Worm (Caenorhabditis elegans) whole organism, young adult: ENCODE data around the gene M176.11.
"Not testable (repeated sequence)": the region's sequence is repeated elsewhere in the genome, so short reads cannot be mapped to it uniquely, and the experiment has no call there.

Source experiments
- B0019.2 ChIP-seq: fragments of 200-800 bp; sonication (Bioruptor generic); conservative IDR thresholded peaks from 2 replicates; pipeline ENCODE4 v1.3.6; 2022; ENCODE audit warnings: missing genetic modification reagents, missing genetic modification characterization, missing compliant biosample characterization
- F39B2.1 ChIP-seq: fragments of 200-800 bp; sonication (Bioruptor generic); IDR thresholded peaks from 2 replicates; pipeline ENCODE4 v1.3.6; 2022; ENCODE audit warnings: missing genetic modification reagents, missing genetic modification characterization, missing compliant biosample characterization
- F49E8.2 ChIP-seq: sonication (generic microtip); optimal IDR thresholded peaks from 3 replicates; lab custom pipeline; 2017; ENCODE audit warnings: missing genetic modification characterization, mild to moderate bottlenecking, missing compliant biosample characterization, antibody characterized with exemption, moderate library complexity; ENCODE audit not compliant: insufficient read depth
- F55B11.4 ChIP-seq: sonication (generic microtip); optimal IDR thresholded peaks from 2 replicates; lab custom pipeline; 2016; ENCODE audit warnings: missing compliant biosample characterization, missing genetic modification characterization, borderline replicate concordance; ENCODE audit not compliant: insufficient read depth
- T07F8.4 ChIP-seq: sonication (generic microtip); optimal IDR thresholded peaks from 2 replicates; lab custom pipeline; 2016; ENCODE audit warnings: mild to moderate bottlenecking, missing genetic modification characterization, moderate library complexity, missing compliant biosample characterization
- ZK185.1 ChIP-seq: sonication (generic microtip); optimal IDR thresholded peaks from 2 replicates; lab custom pipeline; 2016; ENCODE audit warnings: mild to moderate bottlenecking, missing genetic modification characterization, missing compliant biosample characterization; ENCODE audit not compliant: poor library complexity, severe bottlenecking
- aptf-2 ChIP-seq: fragments of 200-800 bp; sonication (Bioruptor generic); conservative IDR thresholded peaks from 2 replicates; pipeline ENCODE4 v1.3.6; 2022; ENCODE audit warnings: missing genetic modification reagents, missing genetic modification characterization, missing compliant biosample characterization
- athp-1 ChIP-seq: sonication (generic microtip); optimal IDR thresholded peaks from 2 replicates; lab custom pipeline; 2017; ENCODE audit warnings: mild to moderate bottlenecking, missing genetic modification characterization, missing compliant biosample characterization
- attf-3 ChIP-seq: fragments of 200-800 bp; sonication (Bioruptor generic); conservative IDR thresholded peaks from 2 replicates; pipeline ENCODE4 v1.3.6; 2022; ENCODE audit warnings: missing genetic modification reagents, missing genetic modification characterization, missing compliant biosample characterization
- bed-2 ChIP-seq: fragments of 200-800 bp; sonication (Bioruptor generic); IDR thresholded peaks from 2 replicates; pipeline ENCODE4 v1.3.6; 2022; ENCODE audit warnings: missing genetic modification reagents, missing genetic modification characterization, missing compliant biosample characterization
- cebp-1 ChIP-seq, 2 experiments: fragments of 200-800 bp in 1 of 2; sonication (Bioruptor generic) in 1 of 2; sonication (generic microtip) in 1 of 2; IDR thresholded peaks in 1 of 2; optimal IDR thresholded peaks in 1 of 2; 2 replicates each; pipeline versions ENCODE4 v1.3.6 to Lab custom; 2017 to 2022; ENCODE audit warnings: missing compliant biosample characterization in 2 of 2, missing genetic modification characterization in 2 of 2, mild to moderate bottlenecking in 1 of 2, missing genetic modification reagents in 1 of 2, moderate library complexity in 1 of 2
- cebp-2 ChIP-seq: fragments of 200-800 bp; sonication (Bioruptor generic); IDR thresholded peaks from 2 replicates; pipeline ENCODE4 v1.3.6; 2022; ENCODE audit warnings: missing genetic modification characterization, missing compliant biosample characterization
- ceh-100 ChIP-seq: fragments of 200-800 bp; sonication (Bioruptor generic); IDR thresholded peaks from 2 replicates; pipeline ENCODE4 v1.3.6; 2022; ENCODE audit warnings: missing genetic modification reagents, missing genetic modification characterization, missing compliant biosample characterization
- ceh-79 ChIP-seq: sonication (generic microtip); optimal IDR thresholded peaks from 2 replicates; lab custom pipeline; 2017; ENCODE audit warnings: mild to moderate bottlenecking, missing genetic modification characterization, missing compliant biosample characterization
- dpff-1 ChIP-seq: sonication (generic microtip); optimal IDR thresholded peaks from 2 replicates; lab custom pipeline; 2017; ENCODE audit warnings: mild to moderate bottlenecking, missing genetic modification characterization, missing compliant biosample characterization
- dpl-1 ChIP-seq: fragments of 150-350 bp; optimal IDR thresholded peaks from 2 replicates; lab custom pipeline; 2014; ENCODE audit warnings: missing biosample characterization, missing genetic modification reagents, missing genetic modification characterization
- ets-4 ChIP-seq: fragments of 200-800 bp; sonication (Bioruptor generic); optimal IDR thresholded peaks from 2 replicates; lab custom pipeline; 2018; ENCODE audit warnings: mild to moderate bottlenecking, missing genetic modification characterization, missing compliant biosample characterization
- hrde-1 ChIP-seq: sonication (generic microtip); optimal IDR thresholded peaks from 2 replicates; lab custom pipeline; 2016; ENCODE audit warnings: missing genetic modification characterization, mild to moderate bottlenecking, missing compliant biosample characterization, moderate library complexity, missing genotype, missing genetic modification reagents, borderline replicate concordance
- hsf-1 ChIP-seq: fragments of 200-800 bp; sonication (Bioruptor generic); IDR thresholded peaks from 2 replicates; pipeline ENCODE4 v1.3.6; 2022; ENCODE audit warnings: missing genetic modification reagents, missing genetic modification characterization, missing compliant biosample characterization
- lag-1 ChIP-seq: fragments of 200-800 bp; sonication (Bioruptor generic); IDR thresholded peaks from 2 replicates; pipeline ENCODE4 v1.3.6; 2022; ENCODE audit warnings: missing genetic modification reagents, missing genetic modification characterization, missing compliant biosample characterization
- lin-26 ChIP-seq: fragments of 200-800 bp; sonication (Bioruptor generic); IDR thresholded peaks from 2 replicates; pipeline ENCODE4 v1.3.6; 2022; ENCODE audit warnings: missing genetic modification reagents, missing genetic modification characterization, missing compliant biosample characterization
- lin-40 ChIP-seq: sonication (generic microtip); optimal IDR thresholded peaks from 2 replicates; lab custom pipeline; 2016; ENCODE audit warnings: missing genetic modification characterization, mild to moderate bottlenecking, missing compliant biosample characterization, missing genotype, missing genetic modification reagents
- lir-1 ChIP-seq: fragments of 200-800 bp; sonication (Bioruptor generic); conservative IDR thresholded peaks from 2 replicates; pipeline ENCODE4 v1.3.6; 2022; ENCODE audit warnings: missing genetic modification reagents, missing genetic modification characterization, missing compliant biosample characterization
- lsy-27 ChIP-seq: sonication (generic microtip); optimal IDR thresholded peaks from 2 replicates; lab custom pipeline; 2017; ENCODE audit warnings: missing genetic modification characterization, mild to moderate bottlenecking, missing compliant biosample characterization, antibody characterized with exemption, missing genotype, borderline replicate concordance; ENCODE audit not compliant: insufficient read depth
- madf-10 ChIP-seq: sonication (generic microtip); optimal IDR thresholded peaks from 2 replicates; lab custom pipeline; 2016; ENCODE audit warnings: mild to moderate bottlenecking, missing genetic modification characterization, missing compliant biosample characterization
- madf-3 ChIP-seq: fragments of 200-800 bp; sonication (Bioruptor generic); IDR thresholded peaks from 2 replicates; pipeline ENCODE4 v1.3.6; 2022; ENCODE audit warnings: missing genetic modification reagents, missing genetic modification characterization, missing compliant biosample characterization
- mxl-1 ChIP-seq: sonication (generic microtip); optimal IDR thresholded peaks from 2 replicates; lab custom pipeline; 2016; ENCODE audit warnings: missing genetic modification characterization, missing compliant biosample characterization
- nhr-80 ChIP-seq: sonication (generic microtip); optimal IDR thresholded peaks from 2 replicates; lab custom pipeline; 2016; ENCODE audit warnings: missing genetic modification characterization, missing compliant biosample characterization
- nhr-90 ChIP-seq: sonication (generic microtip); optimal IDR thresholded peaks from 2 replicates; lab custom pipeline; 2016; ENCODE audit warnings: missing genotype, mild to moderate bottlenecking, missing genetic modification characterization, missing compliant biosample characterization
- repo-1 ChIP-seq: sonication (generic microtip); optimal IDR thresholded peaks from 2 replicates; lab custom pipeline; 2017; ENCODE audit warnings: mild to moderate bottlenecking, missing genetic modification characterization, missing compliant biosample characterization
- sea-2 ChIP-seq: fragments of 200-800 bp; sonication (Bioruptor generic); IDR thresholded peaks from 2 replicates; pipeline ENCODE4 v1.3.6; 2022; ENCODE audit warnings: missing genetic modification characterization, missing compliant biosample characterization
- snpc-1.1 ChIP-seq: sonication (generic microtip); optimal IDR thresholded peaks from 2 replicates; lab custom pipeline; 2017; ENCODE audit warnings: missing genetic modification characterization, mild to moderate bottlenecking, missing compliant biosample characterization, antibody characterized with exemption, moderate library complexity, missing genotype, missing genetic modification reagents; ENCODE audit not compliant: insufficient read depth
- sptf-2 ChIP-seq: fragments of 200-800 bp; sonication (Bioruptor generic); optimal IDR thresholded peaks from 2 replicates; lab custom pipeline; 2018; ENCODE audit warnings: mild to moderate bottlenecking, missing genetic modification characterization, missing compliant biosample characterization
- tbp1 ChIP-seq: fragments of 200-800 bp; sonication (Bioruptor generic); optimal IDR thresholded peaks from 2 replicates; lab custom pipeline; 2018; ENCODE audit warnings: mild to moderate bottlenecking, missing genetic modification characterization, missing compliant biosample characterization
- tlf-1 ChIP-seq: fragments of 200-800 bp; sonication (Bioruptor generic); optimal IDR thresholded peaks from 2 replicates; lab custom pipeline; 2018; ENCODE audit warnings: mild to moderate bottlenecking, missing genetic modification characterization, missing compliant biosample characterization
- xnd-1 ChIP-seq: sonication (generic microtip); optimal IDR thresholded peaks from 2 replicates; lab custom pipeline; 2016; ENCODE audit warnings: missing genotype, missing genetic modification reagents, missing genetic modification characterization, missing compliant biosample characterization
- ztf-25 ChIP-seq: fragments of 200-800 bp; sonication (Bioruptor generic); IDR thresholded peaks from 2 replicates; pipeline ENCODE4 v1.3.6; 2022; ENCODE audit warnings: missing genetic modification reagents, missing genetic modification characterization, missing compliant biosample characterization
- ztf-6 ChIP-seq: fragments of 200-800 bp; sonication (Bioruptor generic); IDR thresholded peaks from 2 replicates; pipeline ENCODE4 v1.3.6; 2022; ENCODE audit warnings: missing genetic modification reagents, missing genetic modification characterization, missing compliant biosample characterization

Gene M176.11

DNA sequence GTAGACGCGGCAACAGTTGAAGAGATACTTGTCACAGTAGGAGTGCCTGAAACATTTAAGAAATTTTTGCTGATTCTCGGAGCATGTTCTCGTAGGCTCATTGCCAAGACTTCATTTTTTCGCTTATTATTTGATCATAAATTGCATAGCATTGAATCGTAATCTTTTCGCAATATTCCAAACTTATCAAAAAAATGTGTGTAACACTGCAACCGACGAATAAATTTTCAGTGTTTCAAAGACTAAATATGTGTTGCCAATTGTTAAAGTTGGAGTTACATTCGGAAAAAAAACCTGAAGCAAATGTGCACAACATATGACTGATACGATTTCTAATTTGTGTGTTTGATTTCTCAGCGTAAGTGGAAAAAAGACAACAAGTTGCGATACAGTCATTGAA lies 37.4 kb downstream of the M176.11 start, which contains the start of gene R09D1.14:
R09D1.14 (minus strand) TSS at position 101 of the 400 bp plus-strand sequence.
- not testable (repeated sequence) for TF ChIP-seq ZK185.1 (tag; lab: Kevin White, UChicago); snpc-1.1 (tag; lab: Kevin White, UChicago); xnd-1

DNA sequence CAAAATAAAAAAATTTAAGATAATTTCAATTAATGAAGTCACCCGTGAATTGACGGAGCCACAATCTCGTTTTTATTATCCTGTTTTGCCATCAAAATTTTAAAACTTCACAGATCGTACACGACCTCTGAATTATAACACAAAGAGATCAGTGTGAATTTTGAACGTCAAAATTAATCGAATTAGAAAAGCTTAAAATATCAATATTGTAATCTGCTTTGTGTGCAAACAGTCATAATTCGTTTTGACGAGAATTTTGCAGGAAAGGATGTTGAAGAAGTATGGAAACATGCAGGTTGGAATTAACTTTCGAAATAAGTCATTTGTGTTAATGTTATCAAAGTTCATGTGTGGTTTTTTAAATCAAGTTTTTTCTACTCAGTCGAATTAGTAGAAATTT lies 39.8 kb downstream of the M176.11 start, which contains the start of gene chil-21:
chil-21 (minus strand) TSS at position 101 of the 400 bp plus-strand sequence.
- TF ChIP-seq F55B11.4 (tag; lab: Kevin White, UChicago); tbp1; F49E8.2 (tag; lab: Kevin White, UChicago): not testable (repeated sequence)
- TF ChIP-seq, all 124 proteins: peak for 0; not testable (repeated sequence) for 124

DNA sequence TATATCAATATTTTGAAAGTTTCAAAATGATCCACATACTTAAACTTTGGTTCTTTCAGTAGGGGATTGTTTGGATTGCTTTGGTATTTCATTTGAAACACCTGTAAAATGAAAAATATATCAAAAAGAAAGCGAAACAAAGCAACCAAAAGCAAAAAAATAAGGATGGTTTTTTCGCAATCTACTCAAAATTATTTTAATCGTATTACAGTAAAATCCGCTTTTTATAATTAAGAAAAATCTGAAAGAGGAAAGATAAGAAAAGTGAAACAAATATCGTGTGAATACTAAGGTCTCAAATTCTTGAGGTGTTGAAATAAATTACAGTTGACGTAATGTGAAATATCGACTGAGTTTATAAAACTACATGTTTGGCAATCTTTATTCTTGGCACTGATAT lies 44.0 kb downstream of the M176.11 start, which contains the start of gene chil-22:
chil-22 (minus strand) TSS at position 101 of the 400 bp plus-strand sequence.
- TF ChIP-seq repo-1 (tag; lab: Kevin White, UChicago) (no peak), F39B2.1 (GFP tag; lab: Robert Waterston, UW) (no peak), B0019.2 (no peak), sptf-2 (no peak), madf-3 (no peak), nhr-90 (tag; lab: Kevin White, UChicago) (no peak), lin-40 (no peak), cebp-1 (GFP tag; IDR thresholded peaks at IDR 0.05; lab: Robert Waterston, UW) (no peak), cebp-1 (tag; optimal IDR thresholded peaks at IDR 0.05; lab: Kevin White, UChicago) (no peak), T07F8.4 (no peak), hsf-1 (GFP tag; lab: Robert Waterston, UW) (no peak), dpff-1 (tag; lab: Kevin White, UChicago) (no peak), mxl-1 (tag; lab: Kevin White, UChicago) (no peak), tlf-1 (GFP tag; lab: Kevin White, UChicago) (no peak), ets-4 (GFP tag; lab: Kevin White, UChicago) (no peak), hrde-1 (tag; lab: Kevin White, UChicago) (no peak), sea-2 (GFP tag; lab: Robert Waterston, UW) (no peak)

DNA sequence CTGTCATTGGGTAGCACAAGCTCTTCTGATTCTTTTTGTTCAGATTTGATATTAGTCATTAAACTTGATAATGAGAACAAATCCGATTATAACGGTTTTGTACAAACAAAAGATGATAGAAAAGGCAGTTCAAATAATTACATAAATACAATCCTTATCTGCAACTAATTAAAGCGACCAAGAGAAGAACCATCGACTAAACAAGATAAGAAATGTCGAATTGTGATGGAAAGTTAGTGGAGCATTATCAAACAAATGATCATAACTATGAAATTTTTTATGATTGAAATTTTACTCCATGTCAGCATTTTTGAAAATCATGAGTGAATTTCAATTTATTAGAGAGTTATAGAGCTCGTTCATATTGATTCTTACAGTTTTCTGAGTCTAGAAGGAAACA lies 46.3 kb downstream of the M176.11 start, which contains the start of gene chil-23:
chil-23 (minus strand) TSS at position 198 of the 400 bp plus-strand sequence.
- peak; percentile 85 for TF ChIP-seq nhr-80
- TF ChIP-seq dpl-1 (GFP tag; lab: Kevin White, UChicago), result no peak
- no peak for TF ChIP-seq tbp1
- no peak for TF ChIP-seq sptf-2
- no peak for TF ChIP-seq athp-1 (tag; lab: Kevin White, UChicago)
- no peak for TF ChIP-seq ceh-100 (GFP tag; lab: Robert Waterston, UW)
- no peak for TF ChIP-seq lir-1 (GFP tag; lab: Robert Waterston, UW)

DNA sequence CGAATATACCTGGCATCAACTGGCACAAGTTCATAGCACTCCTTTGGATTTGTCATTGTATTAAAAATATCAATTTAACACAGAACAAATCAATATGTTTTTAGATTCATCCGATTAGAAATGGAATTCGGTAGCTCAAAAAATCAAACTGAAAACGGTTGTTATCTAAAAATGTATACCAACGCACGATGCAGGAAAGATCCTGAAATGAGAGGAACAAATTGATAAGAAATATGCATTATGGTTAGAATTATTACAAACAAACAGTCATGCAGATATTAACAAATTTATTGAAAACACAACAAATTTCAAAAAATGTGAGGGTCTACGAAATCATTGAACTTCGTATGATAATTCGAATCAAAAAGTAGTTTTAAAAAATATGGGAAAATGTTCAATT lies 48.0 kb downstream of the M176.11 start, which contains the start of gene T19H5.6:
T19H5.6 (minus strand) TSS at position 195 of the 400 bp plus-strand sequence.
- no peak for TF ChIP-seq F49E8.2 (tag; lab: Kevin White, UChicago)
- TF ChIP-seq lsy-27, result no peak
- TF ChIP-seq lin-26 (GFP tag; lab: Robert Waterston, UW), result no peak
- no peak for TF ChIP-seq ztf-25 (GFP tag; lab: Robert Waterston, UW)
- TF ChIP-seq madf-3, result no peak
- TF ChIP-seq aptf-2 (GFP tag; lab: Robert Waterston, UW), result no peak
- TF ChIP-seq attf-3 (GFP tag; lab: Robert Waterston, UW), result no peak
- TF ChIP-seq lag-1 (GFP tag; lab: Robert Waterston, UW), result no peak
- no peak for TF ChIP-seq ceh-79 (tag; lab: Kevin White, UChicago)
- no peak for TF ChIP-seq cebp-2
- no peak for TF ChIP-seq tlf-1 (GFP tag; lab: Kevin White, UChicago)
- no peak for TF ChIP-seq ztf-6 (GFP tag; lab: Robert Waterston, UW)
- no peak for TF ChIP-seq bed-2 (GFP tag; lab: Robert Waterston, UW)
- no peak for TF ChIP-seq madf-10 (tag; lab: Kevin White, UChicago)
